Worm (Caenorhabditis elegans): ENCODE measurements around the gene tbc-6.

DNA sequence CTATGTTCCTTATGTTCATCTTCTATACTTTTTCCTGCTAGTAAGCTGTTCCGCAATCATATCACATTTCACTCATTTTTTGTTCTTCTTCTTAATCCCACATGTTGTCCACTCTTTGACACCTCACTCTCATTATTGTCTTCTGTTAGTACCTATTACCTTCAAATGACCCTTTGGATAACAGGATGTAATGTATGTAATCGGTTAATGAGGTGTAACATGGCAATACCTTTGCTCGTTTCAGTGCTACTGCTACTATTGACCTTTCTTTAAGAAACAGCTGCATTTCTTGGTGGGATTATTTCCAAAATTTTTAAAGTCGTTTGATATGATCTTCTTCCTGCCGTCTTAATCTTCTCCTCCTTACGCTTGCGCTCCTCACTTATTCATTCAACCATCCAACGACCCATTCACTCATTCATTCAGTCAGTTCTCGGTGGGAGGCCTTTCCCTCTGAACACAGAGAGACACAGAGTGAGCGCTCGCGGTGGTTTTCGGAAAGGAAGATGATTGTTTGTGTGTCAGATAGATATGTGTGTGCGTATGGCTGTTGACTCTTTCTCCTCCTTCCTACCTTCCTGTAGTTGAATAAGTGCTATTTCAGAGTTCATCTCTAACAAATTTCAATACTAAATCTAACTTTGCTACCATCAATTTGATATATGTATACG, 16.3 kb upstream of the tbc-6 start:
- no peak for TF ChIP-seq unc-3 (GFP tag; conservative IDR thresholded peaks at IDR 0.05)
- TF ChIP-seq unc-3 (tag; optimal IDR thresholded peaks at IDR 0.05), result no peak
- no peak for TF ChIP-seq fkh-10 (GFP tag; optimal IDR thresholded peaks at IDR 0.05)
- no peak for TF ChIP-seq pqm-1 (tag; optimal IDR thresholded peaks at IDR 0.05)
- no peak for TF ChIP-seq unc-86 (tag; optimal IDR thresholded peaks at IDR 0.05)
- peak; percentile 28 for TF ChIP-seq tbx-2 (tag; optimal IDR thresholded peaks at IDR 0.05)
- TF ChIP-seq rnt-1 (tag; optimal IDR thresholded peaks at IDR 0.05), result no peak
- TF ChIP-seq hlh-6 (tag; optimal IDR thresholded peaks at IDR 0.05), result no peak
- TF ChIP-seq elt-2 (tag; optimal IDR thresholded peaks at IDR 0.05), result no peak
- no peak for TF ChIP-seq K02D7.2 (tag; optimal IDR thresholded peaks at IDR 0.05)
- no peak for TF ChIP-seq pha-4 (tag; optimal IDR thresholded peaks at IDR 0.05)
- no peak for TF ChIP-seq ceh-30 (tag; optimal IDR thresholded peaks at IDR 0.05)
- no peak for TF ChIP-seq dmd-4 (tag; optimal IDR thresholded peaks at IDR 0.05; ENCODE audit: borderline replicate concordance)
- no peak for TF ChIP-seq K09A11.1 (tag; optimal IDR thresholded peaks at IDR 0.05; ENCODE audit: insufficient read depth)
- no peak for TF ChIP-seq ama-1 (optimal IDR thresholded peaks at IDR 0.05)

Measured in whole organism, late embryonic.